Worm (Caenorhabditis elegans): ENCODE data around the gene F53H2.3.

- no peak for TF ChIP-seq ets-7 (tag; optimal IDR thresholded peaks at IDR 0.05)
- no peak for TF ChIP-seq B0310.2 (tag; optimal IDR thresholded peaks at IDR 0.05)
- TF ChIP-seq ama-1 (optimal IDR thresholded peaks at IDR 0.05): no peak
These were observed 24.1 kb downstream of the F53H2.3 start, which contains the start of gene F53H2.1 for ce11 chrV:20387415-20387814.

All from whole organism, early embryonic.